Worm (Caenorhabditis elegans): ENCODE data around the gene sgca-1.

- peak; percentile 93 for TF ChIP-seq blmp-1 (tag; optimal IDR thresholded peaks at IDR 0.05)
- TF ChIP-seq nhr-76 (tag; optimal IDR thresholded peaks at IDR 0.05) = peak; percentile 8
- no peak for TF ChIP-seq hlh-4 (tag; optimal IDR thresholded peaks at IDR 0.05)
- TF ChIP-seq nhr-77 (tag; optimal IDR thresholded peaks at IDR 0.05) = no peak
- TF ChIP-seq sox-4 (tag; optimal IDR thresholded peaks at IDR 0.05) = no peak
- TF ChIP-seq tbx-2 (tag; optimal IDR thresholded peaks at IDR 0.05) = no peak
- TF ChIP-seq nhr-237 (tag; optimal IDR thresholded peaks at IDR 0.05) = no peak
- no peak for TF ChIP-seq hlh-17 (GFP tag; optimal IDR thresholded peaks at IDR 0.05; ENCODE audit: borderline replicate concordance)
- no peak for TF ChIP-seq tlp-1 (tag; optimal IDR thresholded peaks at IDR 0.05)
- TF ChIP-seq fos-1 (tag; optimal IDR thresholded peaks at IDR 0.05) = no peak
- no peak for TF ChIP-seq egl-13 (tag; optimal IDR thresholded peaks at IDR 0.05)
- TF ChIP-seq dsc-1 (tag; optimal IDR thresholded peaks at IDR 0.05) = no peak
- no peak for TF ChIP-seq unc-62 (GFP tag; optimal IDR thresholded peaks at IDR 0.05)
- TF ChIP-seq nhr-11 (tag; optimal IDR thresholded peaks at IDR 0.05) = no peak
Measured at ce11 chrX:6808239-6808638, 18.9 kb upstream of the sgca-1 start.

Data from whole organism, L1 larva.